Fruit fly (Drosophila melanogaster) whole organism, wandering third instar larva: ENCODE results near the gene Exn.

Experiments
- Dfd ChIP-seq: fragments of >200 bp; optimal IDR thresholded peaks from 2 replicates; lab custom pipeline; 2017; ENCODE audit warnings: missing biosample characterization, missing genetic modification characterization
- Mio ChIP-seq: sonication (Bioruptor generic); optimal IDR thresholded peaks from 2 replicates; lab custom pipeline; 2016; ENCODE audit warnings: missing biosample characterization, missing genetic modification characterization
- Sp1 ChIP-seq: fragments of 200-800 bp; sonication (Bioruptor generic); optimal IDR thresholded peaks from 3 replicates; lab custom pipeline; 2019; ENCODE audit warnings: missing biosample characterization, mild to moderate bottlenecking, missing genetic modification characterization, moderate library complexity
- br ChIP-seq: fragments of 200-800 bp; sonication (Bioruptor generic); optimal IDR thresholded peaks from 2 replicates; lab custom pipeline; 2016; ENCODE audit warnings: missing biosample characterization, missing genetic modification characterization
- dsf ChIP-seq: sonication (Bioruptor generic); optimal IDR thresholded peaks from 2 replicates; lab custom pipeline; 2016; ENCODE audit warnings: missing biosample characterization, missing genetic modification characterization, borderline replicate concordance
- fru ChIP-seq: fragments of 200-800 bp; sonication (Bioruptor generic); optimal IDR thresholded peaks from 3 replicates; lab custom pipeline; 2016; ENCODE audit warnings: missing biosample characterization, mild to moderate bottlenecking, missing genetic modification characterization
- pan ChIP-seq: fragments of >200 bp; optimal IDR thresholded peaks from 2 replicates; lab custom pipeline; 2017
- rgr ChIP-seq: fragments of 200-800 bp; sonication (Bioruptor generic); optimal IDR thresholded peaks from 3 replicates; lab custom pipeline; 2016; ENCODE audit warnings: missing biosample characterization, mild to moderate bottlenecking, missing genetic modification characterization
- sv ChIP-seq: fragments of 200-800 bp; sonication (Bioruptor generic); optimal IDR thresholded peaks from 3 replicates; lab custom pipeline; 2016; ENCODE audit warnings: missing biosample characterization, missing genetic modification characterization
- tai ChIP-seq: sonication (Bioruptor generic); optimal IDR thresholded peaks from 2 replicates; lab custom pipeline; 2016; ENCODE audit warnings: missing biosample characterization, missing genetic modification characterization
- woc ChIP-seq: sonication (Bioruptor generic); optimal IDR thresholded peaks from 2 replicates; lab custom pipeline; 2016; ENCODE audit warnings: missing biosample characterization, mild to moderate bottlenecking, missing genetic modification characterization

- TF ChIP-seq rgr (no peak), pan (lab: Kevin White, UChicago) (no peak), sv (GFP tag; lab: Kevin White, UChicago) (no peak), Mio (GFP tag; lab: Kevin White, UChicago) (no peak), woc (GFP tag; lab: Kevin White, UChicago) (no peak), Dfd (GFP tag; lab: Kevin White, UChicago) (no peak), Sp1 (GFP tag; lab: Kevin White, UChicago) (no peak), dsf (GFP tag; lab: Kevin White, UChicago) (no peak), fru (no peak), tai (no peak), br (no peak)
Measured at dm6 chr3L:17027310-17027709, 57.5 kb downstream of the Exn start, which contains the start of gene CG7730.
